Fruit fly (Drosophila melanogaster) ovary, adult (tissue): ENCODE data around the gene arx.

ENCODE experiments used
- CG17801 ChIP-seq: fragments of 200-800 bp; optimal IDR thresholded peaks from 2 replicates; lab custom pipeline; 2019; ENCODE audit warnings: missing biosample characterization, mild to moderate bottlenecking, missing genetic modification characterization, moderate library complexity; ENCODE audit not compliant: partially characterized antibody

The arx gene

dm6 chr3L:18897459-18898085, 3.8 kb downstream of the arx start:
- peak; percentile 3 for TF ChIP-seq CG17801

DNA sequence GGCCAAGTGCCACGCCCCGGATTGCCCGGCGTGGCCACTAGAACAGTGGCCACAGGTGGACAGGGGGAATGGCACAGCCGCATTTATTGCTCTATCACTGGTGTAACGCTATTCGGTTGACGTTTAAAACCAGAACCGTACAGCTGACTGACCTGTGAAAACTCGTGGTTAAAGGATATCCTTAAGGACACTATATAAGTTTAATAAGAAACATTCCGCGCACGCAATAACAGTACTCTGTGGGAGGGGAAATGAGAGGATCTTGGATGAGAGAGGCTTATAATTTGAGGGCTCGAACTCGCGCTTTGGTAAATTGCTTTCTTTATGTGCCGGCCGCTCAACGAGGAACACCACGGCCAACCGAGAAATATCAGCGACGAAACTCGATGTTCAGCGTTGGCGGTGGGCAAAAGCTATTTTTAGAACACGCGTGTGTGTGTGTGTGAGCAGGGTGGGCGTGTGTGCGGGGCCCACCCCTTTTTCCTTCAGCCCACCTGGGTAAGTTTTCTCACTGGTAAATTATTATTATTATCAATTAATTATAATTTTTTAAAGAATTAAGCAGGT, 5.0 kb downstream of the arx start:
- TF ChIP-seq CG17801 = no peak

DNA sequence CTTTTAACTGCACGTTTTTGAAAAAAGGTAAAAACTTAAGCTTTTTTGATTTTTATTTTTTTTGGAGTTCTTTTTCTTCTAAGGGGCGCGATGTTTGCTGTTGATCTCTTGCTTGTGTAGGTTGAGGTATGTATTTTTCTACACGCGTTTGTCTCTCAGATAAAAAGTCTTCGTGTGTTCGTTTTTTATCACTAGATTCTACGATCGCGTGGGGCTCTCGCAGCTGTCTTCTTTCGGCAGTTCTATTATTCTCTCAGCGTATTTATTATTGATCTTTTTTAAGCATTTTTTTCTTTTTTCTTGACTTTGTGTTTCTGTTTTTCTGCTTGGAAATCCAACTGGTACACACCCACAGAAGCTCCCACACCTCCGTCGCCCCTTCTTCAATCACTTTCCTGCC, 6.3 kb downstream of the arx start:
- peak; percentile 15 for TF ChIP-seq CG17801

dm6 chr3L:18891986-18892385, 9.4 kb downstream of the arx start, which contains the start of gene NijB:
NijB (plus strand) TSS chr3L:18892383.
- TF ChIP-seq CG17801 = no peak

DNA sequence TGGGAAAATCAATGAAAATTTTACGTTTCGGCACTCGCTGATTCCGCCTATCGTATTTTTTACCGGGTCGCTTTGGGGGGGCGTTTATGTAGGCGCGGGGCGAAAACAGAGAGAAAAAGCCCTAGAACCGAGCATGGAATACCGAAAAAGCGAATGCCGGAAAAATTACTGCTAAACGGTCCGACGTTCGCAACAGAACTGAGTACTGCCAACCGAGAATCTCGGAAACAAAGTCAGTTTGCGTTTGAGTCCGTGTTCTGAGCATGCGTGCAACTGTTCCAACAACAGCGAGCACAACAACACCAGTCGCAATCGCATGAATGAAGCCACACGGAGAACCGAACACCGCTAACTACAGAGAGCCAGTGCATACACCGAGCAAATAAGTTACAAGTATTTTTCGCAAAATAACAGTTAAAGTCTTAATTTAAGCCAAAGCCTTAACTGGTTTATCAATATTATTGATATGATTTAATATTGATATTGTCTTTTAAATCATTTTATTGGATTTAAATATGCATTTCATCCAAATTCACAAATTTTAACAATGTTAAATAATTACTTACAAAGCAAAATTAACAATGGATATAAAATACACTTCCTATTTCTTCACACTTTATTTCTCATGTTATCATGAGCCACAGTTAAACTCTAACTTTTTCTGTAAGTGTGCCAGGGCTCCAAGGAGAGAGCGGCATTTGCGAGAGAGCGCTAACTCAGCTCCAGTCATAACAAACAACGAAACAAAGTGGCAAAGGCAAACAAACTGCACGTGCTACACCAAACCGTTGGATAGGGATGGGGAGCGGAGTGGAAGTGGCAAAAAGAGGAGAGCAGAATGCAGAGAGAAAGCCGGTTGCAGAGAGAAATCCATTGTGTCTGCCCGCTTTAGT, 10.8 kb downstream of the arx start, which contains the start of gene CG3961:
Gene CG3961 (minus strand): TSS at position 201 of the 893 bp plus-strand sequence.
- TF ChIP-seq CG17801 = peak; percentile 96

dm6 chr3L:18889222-18889866, 12.0 kb downstream of the arx start:
- no peak for TF ChIP-seq CG17801

dm6 chr3L:18881613-18882012, 19.7 kb downstream of the arx start:
- no peak for TF ChIP-seq CG17801

DNA sequence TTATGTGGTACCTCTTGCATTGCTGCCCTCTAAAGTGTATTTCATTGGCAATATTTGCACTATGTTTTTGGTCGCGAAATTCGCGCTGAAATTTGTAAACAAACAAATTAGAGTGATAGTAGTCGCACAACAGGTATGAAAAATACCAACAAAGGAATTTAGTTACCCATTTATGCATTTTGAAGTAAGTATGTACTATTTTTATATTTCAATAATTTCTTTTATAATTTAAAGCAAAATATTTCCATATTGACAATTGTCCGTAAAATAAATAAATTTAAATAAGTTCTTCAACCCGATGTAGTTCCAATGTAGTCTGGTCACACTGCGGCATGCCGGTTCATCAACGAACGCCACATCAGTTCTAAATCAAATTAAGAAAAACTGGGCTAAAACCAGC, 28.9 kb downstream of the arx start, which contains the start of the genes Rad9 and Uggt:
Gene Rad9 (minus strand): TSS at position 114 of the 400 bp plus-strand sequence.
Gene Uggt (plus strand): TSS at position 308 of the 400 bp plus-strand sequence.
- peak; percentile 15 for TF ChIP-seq CG17801

DNA sequence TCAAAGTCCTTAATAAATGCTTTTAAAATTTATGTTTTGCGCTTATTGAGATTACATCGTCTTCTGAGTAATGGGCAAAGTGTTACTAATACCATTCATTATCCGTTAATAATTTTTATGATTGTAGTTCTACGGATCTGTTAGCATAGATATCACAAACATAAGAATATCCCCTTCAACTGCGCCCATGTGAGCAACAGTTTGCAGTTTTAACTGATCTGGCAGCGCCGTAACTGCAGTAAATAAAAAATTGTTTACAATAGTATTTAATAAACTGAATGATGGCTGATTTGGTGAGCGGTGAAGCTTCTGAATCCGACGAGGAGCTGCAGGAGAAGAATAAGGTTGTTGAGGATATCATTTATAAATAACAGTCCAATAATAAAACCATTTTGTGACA, 31.3 kb downstream of the arx start, which contains the start of gene Blos3:
Gene Blos3 (plus strand): TSS at position 198 of the 400 bp plus-strand sequence.
- peak; percentile 22 for TF ChIP-seq CG17801

DNA sequence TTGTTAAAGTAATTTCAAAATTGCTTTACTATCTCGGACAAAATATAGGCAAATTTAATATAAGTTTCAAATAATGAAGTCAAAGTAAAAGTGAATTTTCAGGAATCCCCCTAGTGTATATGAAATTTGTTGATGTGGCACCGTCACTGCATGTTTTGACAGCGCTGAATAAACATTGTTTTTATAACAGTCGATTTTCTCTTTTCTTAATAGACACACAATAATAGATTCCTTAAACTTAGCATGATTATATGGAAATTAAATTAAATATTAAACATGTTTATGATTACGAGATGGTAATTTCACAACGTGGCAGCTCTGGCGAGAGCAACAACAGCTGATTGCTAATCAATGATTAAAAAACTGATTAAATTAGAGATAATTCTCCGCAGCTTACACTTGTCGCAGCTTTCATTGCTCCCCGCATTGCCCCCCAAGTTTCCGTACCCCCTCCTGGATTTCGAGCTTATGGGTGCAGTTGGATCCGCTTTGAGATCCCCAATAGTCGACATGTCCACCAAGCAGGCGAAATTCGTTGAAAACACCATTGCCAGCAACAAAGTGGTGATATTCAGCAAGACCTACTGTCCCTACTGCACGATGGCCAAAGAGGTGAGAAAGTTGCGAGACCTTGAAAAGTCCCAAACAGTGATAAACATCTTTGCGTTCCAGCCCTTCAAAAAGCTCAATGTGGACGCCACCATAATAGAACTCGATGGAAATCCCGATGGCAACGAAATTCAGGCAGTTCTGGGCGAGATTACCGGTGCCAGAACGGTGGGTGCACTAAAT, 32.1 kb downstream of the arx start, which contains the start of gene Grx1:
Gene Grx1 (plus strand): TSS at position 196 of the 792 bp plus-strand sequence.
- peak; percentile 23 for TF ChIP-seq CG17801

DNA sequence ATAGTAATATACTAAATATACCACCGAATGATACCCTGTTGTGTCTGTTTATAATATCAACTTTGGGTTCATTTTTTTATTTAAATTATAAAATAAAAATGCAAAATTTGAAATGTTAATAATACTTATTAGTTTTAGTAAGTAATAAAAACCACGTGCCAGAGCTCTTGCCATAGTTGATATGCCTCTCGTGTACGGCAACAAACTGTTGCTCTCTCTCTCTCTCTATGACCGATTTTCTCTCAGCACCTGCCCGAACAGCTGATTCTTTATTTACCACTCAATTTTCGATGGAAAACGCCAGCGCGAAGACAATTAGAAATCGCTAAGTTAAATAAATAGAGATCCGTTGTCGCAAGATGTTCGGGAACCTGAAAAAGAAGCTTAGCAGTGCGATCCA, 33.8 kb downstream of the arx start, which contains the start of gene Dysb:
Gene Dysb (plus strand): TSS at position 251 of the 400 bp plus-strand sequence.
- peak; percentile 85 for TF ChIP-seq CG17801

DNA sequence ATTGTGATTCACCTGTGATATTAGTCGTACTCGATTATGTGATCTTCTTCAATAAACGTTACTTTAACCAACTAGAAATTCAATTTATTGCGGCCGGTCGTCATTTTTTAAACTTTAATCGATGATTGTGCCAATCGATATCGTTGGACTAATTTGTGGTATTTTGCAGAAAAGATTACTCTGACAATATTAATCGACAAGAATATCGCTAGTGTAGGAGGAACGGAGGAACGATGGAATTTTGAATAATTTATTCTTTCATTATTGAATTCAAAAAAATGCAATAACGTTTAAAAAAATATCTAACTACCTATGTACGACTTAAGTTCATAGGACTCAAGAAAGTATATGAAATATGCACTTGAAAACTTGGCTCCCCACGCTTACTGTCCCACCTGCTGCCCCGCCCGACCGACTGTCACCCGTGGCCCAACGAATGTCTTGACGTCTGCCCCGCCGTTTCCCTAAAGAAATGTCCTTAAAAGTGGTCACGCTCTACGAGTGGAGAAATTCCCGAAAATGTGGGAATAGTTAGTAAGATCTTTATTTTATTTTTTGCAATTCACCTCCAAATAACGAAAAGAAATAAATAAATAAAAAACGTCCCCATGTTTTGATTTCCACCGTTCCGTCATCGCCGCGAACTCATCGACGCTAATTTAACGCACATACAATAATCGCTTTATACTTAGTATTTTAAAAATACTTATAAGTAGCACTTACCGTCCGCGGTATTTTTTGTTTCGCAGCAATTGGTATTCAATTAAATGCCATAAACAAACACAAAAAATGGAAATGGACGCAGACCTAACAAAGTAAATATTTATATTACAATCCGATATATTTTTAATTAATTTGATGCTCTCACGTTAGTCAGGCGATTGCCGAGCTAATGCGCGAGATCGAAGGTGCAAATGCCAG, 35.6 kb downstream of the arx start, which contains the start of gene CG14074:
Gene CG14074 (plus strand): TSS at position 779 of the 921 bp plus-strand sequence.
- TF ChIP-seq CG17801 = no peak

DNA sequence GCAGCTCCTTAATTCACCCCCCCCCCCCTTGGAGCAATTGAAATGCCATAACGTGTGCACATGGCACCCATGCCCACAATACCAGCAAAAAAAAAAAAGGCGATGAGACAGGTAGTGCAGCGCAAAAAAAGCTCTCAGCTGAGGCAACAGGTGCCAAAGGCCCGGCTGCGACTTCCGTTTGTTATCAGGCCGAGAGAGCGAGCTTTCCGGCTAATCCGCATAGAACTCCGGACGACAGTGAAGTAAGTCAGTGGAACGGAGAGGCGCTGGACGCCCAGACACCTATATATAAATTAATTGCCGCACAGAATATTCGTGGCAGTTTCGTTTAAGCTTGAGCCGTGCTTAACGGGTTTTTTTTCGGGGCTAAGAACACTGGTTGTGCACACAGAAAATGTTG, 38.0 kb downstream of the arx start, which contains the start of gene CG6865:
Gene CG6865 (plus strand): TSS at position 321 of the 400 bp plus-strand sequence.
- no peak for TF ChIP-seq CG17801

DNA sequence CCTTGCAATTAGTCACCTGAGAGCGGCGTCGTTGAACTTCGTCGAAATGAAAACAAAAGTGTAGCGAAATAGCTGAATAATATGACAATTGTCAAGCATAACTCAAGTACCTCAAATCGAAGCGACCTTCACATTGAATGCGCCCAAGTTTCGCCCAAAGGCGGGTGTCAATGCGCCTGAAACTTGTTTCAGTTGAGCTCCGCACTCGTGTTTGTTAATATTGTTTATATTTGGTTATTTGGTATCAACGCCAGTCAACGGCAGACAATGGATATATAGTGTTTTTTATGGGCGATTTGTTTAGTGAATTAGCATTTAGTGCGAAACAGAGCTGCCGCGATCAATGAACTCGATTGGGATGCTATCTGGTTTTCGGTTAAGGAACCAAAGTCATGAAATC, 39.5 kb downstream of the arx start:
- TF ChIP-seq CG17801 = no peak
